Worm (Caenorhabditis elegans) whole organism, midembryonic: ENCODE results near the gene Y50E8A.22.

Experiments
- flt-1 ChIP-seq: fragments of 200-800 bp; sonication (Bioruptor generic); IDR thresholded peaks from 2 replicates; pipeline ENCODE4 v1.3.6; 2022; ENCODE audit warnings: missing genetic modification characterization, missing compliant biosample characterization
- klf-2 ChIP-seq: fragments of 200-800 bp; sonication (Bioruptor generic); conservative IDR thresholded peaks from 2 replicates; pipeline ENCODE4 v1.3.6; 2022; ENCODE audit warnings: missing genetic modification reagents, missing genetic modification characterization, missing compliant biosample characterization
- ref-1 ChIP-seq: fragments of 200-800 bp; sonication (Bioruptor generic); conservative IDR thresholded peaks from 2 replicates; pipeline ENCODE4 v1.3.6; 2022; ENCODE audit warnings: missing genetic modification reagents, missing genetic modification characterization, missing compliant biosample characterization
- tab-1 ChIP-seq: fragments of 200-800 bp; sonication (Bioruptor generic); IDR thresholded peaks from 2 replicates; pipeline ENCODE4 v1.3.6; 2022; ENCODE audit warnings: missing genetic modification characterization, missing compliant biosample characterization
- ztf-23 ChIP-seq: fragments of 200-800 bp; sonication (Bioruptor generic); IDR thresholded peaks from 2 replicates; pipeline ENCODE4 v1.3.6; 2022; ENCODE audit warnings: missing genetic modification reagents, missing genetic modification characterization, missing compliant biosample characterization
- ztf-29 ChIP-seq: fragments of 200-800 bp; sonication (Bioruptor generic); IDR thresholded peaks from 2 replicates; pipeline ENCODE4 v1.3.6; 2022; ENCODE audit warnings: missing genetic modification reagents, missing genetic modification characterization, missing compliant biosample characterization

DNA sequence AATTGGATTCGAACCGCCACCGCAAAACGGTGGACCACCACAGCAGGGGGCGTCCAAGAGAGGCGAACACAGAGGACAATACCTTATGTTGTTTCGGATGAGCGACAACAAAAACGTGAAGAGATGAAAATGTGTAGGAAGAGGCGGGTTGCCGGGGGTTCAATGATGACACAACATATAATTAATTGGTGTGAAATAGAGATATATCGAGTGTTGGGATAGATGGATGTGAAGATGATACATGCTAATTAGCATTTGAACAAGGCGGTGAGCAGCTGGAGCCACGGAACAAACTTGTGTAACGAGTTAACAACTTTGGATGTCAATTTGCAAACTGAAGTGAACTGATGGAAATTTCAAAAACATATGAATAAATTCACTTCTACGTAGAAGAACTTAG is 43.5 kb upstream of the Y50E8A.22 start:
- no peak for TF ChIP-seq tab-1 (GFP tag; lab: Robert Waterston, UW)
- no peak for TF ChIP-seq klf-2
- TF ChIP-seq ztf-23 = no peak
- TF ChIP-seq flt-1 (GFP tag; lab: Robert Waterston, UW) = no peak
- TF ChIP-seq ref-1 (GFP tag; lab: Robert Waterston, UW) = no peak
- no peak for TF ChIP-seq ztf-29 (GFP tag; lab: Robert Waterston, UW)
